Fruit fly (Drosophila melanogaster): ENCODE data around the gene Obp22a.

DNA sequence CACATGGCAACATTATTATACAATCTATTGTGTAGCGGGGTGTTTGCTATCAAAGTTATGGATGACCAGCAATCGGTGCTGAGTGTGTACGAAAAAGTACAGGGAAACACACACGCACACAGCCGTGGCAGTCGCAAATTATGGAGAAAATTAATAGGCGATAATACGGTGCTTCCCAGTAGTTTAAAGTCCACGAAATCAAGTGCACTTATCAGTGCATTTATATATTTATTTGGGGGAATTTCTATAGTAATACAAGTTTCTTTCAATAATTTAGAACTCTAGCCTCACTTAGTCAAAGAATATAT lies 47.0 kb upstream of the Obp22a start:
- no peak for TF ChIP-seq EcR (GFP tag; optimal IDR thresholded peaks at IDR 0.05)
- no peak for TF ChIP-seq CG14655 (GFP tag; optimal IDR thresholded peaks at IDR 0.05)
- no peak for TF ChIP-seq CG10348 (GFP tag; IDR thresholded peaks at IDR 0.05)
- TF ChIP-seq D1 (tag; optimal IDR thresholded peaks at IDR 0.05), result no peak
- TF ChIP-seq Ets98B (GFP tag; IDR thresholded peaks at IDR 0.05), result no peak
- no peak for TF ChIP-seq gl (tag; optimal IDR thresholded peaks at IDR 0.05)
- TF ChIP-seq Snoo (tag; optimal IDR thresholded peaks at IDR 0.05), result no peak

Measured in whole organism, pupa.